Worm (Caenorhabditis elegans) whole organism, late embryonic: ENCODE data around the gene Y41D4B.11.

ENCODE experiments used
- ama-1 ChIP-seq: fragments of 150-350 bp; optimal IDR thresholded peaks from 2 replicates; lab custom pipeline; 2014
- ceh-18 ChIP-seq: sonication (generic microtip); optimal IDR thresholded peaks from 2 replicates; lab custom pipeline; 2016; ENCODE audit warnings: missing genetic modification characterization, missing compliant biosample characterization
- ceh-9 ChIP-seq: sonication (generic microtip); optimal IDR thresholded peaks from 2 replicates; lab custom pipeline; 2016; ENCODE audit warnings: mild to moderate bottlenecking, missing genetic modification characterization, inconsistent platforms, missing compliant biosample characterization
- dmd-4 ChIP-seq: sonication (generic microtip); optimal IDR thresholded peaks from 2 replicates; lab custom pipeline; 2016; ENCODE audit warnings: borderline replicate concordance, missing genetic modification characterization, missing compliant biosample characterization
- elt-2 ChIP-seq: sonication (generic microtip); optimal IDR thresholded peaks from 2 replicates; lab custom pipeline; 2016; ENCODE audit warnings: missing genetic modification reagents, missing genetic modification characterization, missing compliant biosample characterization
- fkh-10 ChIP-seq: fragments of 150-350 bp; optimal IDR thresholded peaks from 2 replicates; lab custom pipeline; 2014; ENCODE audit warnings: missing biosample characterization, missing genetic modification reagents, missing genetic modification characterization
- mec-3 ChIP-seq: sonication (generic microtip); optimal IDR thresholded peaks from 2 replicates; lab custom pipeline; 2016; ENCODE audit warnings: borderline replicate concordance, missing genetic modification characterization, missing compliant biosample characterization
- pha-4 ChIP-seq: fragments of 150-350 bp; optimal IDR thresholded peaks from 2 replicates; lab custom pipeline; 2018; ENCODE audit warnings: missing biosample characterization, missing genetic modification reagents, missing genetic modification characterization
- pros-1 ChIP-seq: fragments of 150-350 bp; optimal IDR thresholded peaks from 2 replicates; lab custom pipeline; 2014; ENCODE audit warnings: missing biosample characterization, missing genetic modification reagents, missing genetic modification characterization
- ref-2 ChIP-seq: sonication (generic microtip); optimal IDR thresholded peaks from 2 replicates; lab custom pipeline; 2016; ENCODE audit warnings: missing genetic modification characterization, missing compliant biosample characterization
- rnt-1 ChIP-seq: sonication (generic microtip); optimal IDR thresholded peaks from 2 replicates; lab custom pipeline; 2016; ENCODE audit warnings: missing genetic modification characterization, missing compliant biosample characterization
- tbx-2 ChIP-seq: sonication (generic microtip); optimal IDR thresholded peaks from 2 replicates; lab custom pipeline; 2016; ENCODE audit warnings: missing genetic modification characterization, missing compliant biosample characterization

DNA sequence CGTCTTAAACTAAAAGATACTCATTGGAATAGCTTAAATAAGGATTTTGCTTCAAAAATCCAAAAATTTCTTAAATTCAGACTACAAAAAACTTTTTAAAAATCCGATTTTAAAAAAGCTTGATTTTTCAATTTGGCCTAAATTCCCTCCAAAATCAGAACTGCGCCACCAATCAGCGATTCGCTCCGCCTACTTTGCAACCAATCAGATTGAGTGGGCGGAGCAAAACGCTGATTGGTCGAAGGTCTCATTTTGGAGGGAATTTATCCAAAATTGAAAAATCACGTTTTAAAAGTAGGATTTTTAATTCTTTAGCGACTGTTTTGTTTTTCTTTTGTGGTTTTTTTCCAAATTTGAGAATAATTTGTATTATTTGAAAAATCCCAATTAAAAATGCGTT, 43.8 kb downstream of the Y41D4B.11 start:
- TF ChIP-seq rnt-1 (no peak), elt-2 (tag; lab: Kevin White, UChicago) (no peak), fkh-10 (GFP tag; lab: Kevin White, UChicago) (no peak), dmd-4 (tag; lab: Kevin White, UChicago) (no peak), ama-1 (lab: Kevin White, UChicago) (no peak), ceh-18 (tag; lab: Kevin White, UChicago) (no peak), ref-2 (no peak), tbx-2 (tag; lab: Kevin White, UChicago) (no peak), pha-4 (tag; lab: Kevin White, UChicago) (no peak), ceh-9 (tag; lab: Kevin White, UChicago) (no peak), pros-1 (no peak), mec-3 (tag; lab: Kevin White, UChicago) (no peak)
